Fruit fly (Drosophila melanogaster) whole organism, embryonic: Measurements from ENCODE around the gene CG43998.

Source experiments
- CG10147 ChIP-seq: fragments of 200-800 bp; sonication (Bioruptor generic); optimal IDR thresholded peaks from 2 replicates; lab custom pipeline; 2019; ENCODE audit warnings: missing biosample characterization, mild to moderate bottlenecking, missing genetic modification characterization, moderate library complexity
- CG10267 ChIP-seq: fragments of 200-800 bp; sonication (Bioruptor generic); optimal IDR thresholded peaks from 2 replicates; lab custom pipeline; 2018; ENCODE audit warnings: missing biosample characterization, mild to moderate bottlenecking, missing genetic modification characterization, moderate library complexity
- CG10274 ChIP-seq: fragments of 200-800 bp; sonication (Bioruptor generic); optimal IDR thresholded peaks from 3 replicates; lab custom pipeline; 2017; ENCODE audit warnings: missing biosample characterization, mild to moderate bottlenecking, missing genetic modification characterization
- CG10431 ChIP-seq: fragments of 200-800 bp; sonication (Bioruptor generic); optimal IDR thresholded peaks from 3 replicates; lab custom pipeline; 2018; ENCODE audit warnings: missing biosample characterization, mild to moderate bottlenecking, missing genetic modification characterization
- CG10543 ChIP-seq: fragments of 200-800 bp; sonication (Bioruptor generic); optimal IDR thresholded peaks from 3 replicates; lab custom pipeline; 2017; ENCODE audit warnings: missing biosample characterization, mild to moderate bottlenecking, missing genetic modification characterization, moderate library complexity
- CG12071 ChIP-seq: fragments of 200-800 bp; sonication (Bioruptor generic); optimal IDR thresholded peaks from 3 replicates; lab custom pipeline; 2018; ENCODE audit warnings: missing biosample characterization, mild to moderate bottlenecking, missing genetic modification characterization
- CG12659 ChIP-seq: fragments of 200-800 bp; sonication (Bioruptor generic); optimal IDR thresholded peaks from 3 replicates; lab custom pipeline; 2017; ENCODE audit warnings: mild to moderate bottlenecking, missing biosample characterization, missing genetic modification reagents, missing genetic modification characterization
- CG12769 ChIP-seq: fragments of 200-800 bp; sonication (Bioruptor generic); optimal IDR thresholded peaks from 2 replicates; lab custom pipeline; 2019; ENCODE audit warnings: missing biosample characterization, mild to moderate bottlenecking, missing genetic modification characterization, moderate library complexity
- CG13287 ChIP-seq: fragments of 200-800 bp; sonication (Bioruptor generic); IDR thresholded peaks from 2 replicates; pipeline ENCODE4 v1.3.6; 2022; ENCODE audit warnings: missing biosample characterization, missing genetic modification characterization; ENCODE audit not compliant: partially characterized antibody
- CG17385 ChIP-seq: fragments of 200-800 bp; sonication (Bioruptor generic); optimal IDR thresholded peaks from 3 replicates; lab custom pipeline; 2018; ENCODE audit warnings: missing biosample characterization, mild to moderate bottlenecking, missing genetic modification characterization
- CG17612 ChIP-seq: fragments of 200-800 bp; sonication (Bioruptor generic); IDR thresholded peaks from 2 replicates; pipeline ENCODE4 v1.3.6; 2022; ENCODE audit warnings: missing biosample characterization, missing genetic modification characterization
- CG2678 ChIP-seq: fragments of 200-800 bp; sonication (Bioruptor generic); optimal IDR thresholded peaks from 3 replicates; lab custom pipeline; 2019; ENCODE audit warnings: missing biosample characterization, mild to moderate bottlenecking, missing genetic modification characterization, moderate library complexity
- CG2712 ChIP-seq: fragments of 200-800 bp; optimal IDR thresholded peaks from 3 replicates; lab custom pipeline; 2019; ENCODE audit warnings: missing biosample characterization, mild to moderate bottlenecking, missing genetic modification characterization, moderate library complexity
- CG32767 ChIP-seq: fragments of 200-800 bp; sonication (Bioruptor generic); IDR thresholded peaks from 2 replicates; pipeline ENCODE4 v1.3.6; 2022; ENCODE audit warnings: missing biosample characterization, missing genetic modification characterization
- CG34376 ChIP-seq: fragments of 200-800 bp; sonication (Bioruptor generic); optimal IDR thresholded peaks from 2 replicates; lab custom pipeline; 2018; ENCODE audit warnings: missing biosample characterization, mild to moderate bottlenecking, missing genetic modification characterization
- CG4820 ChIP-seq: fragments of 200-800 bp; sonication (Bioruptor generic); optimal IDR thresholded peaks from 3 replicates; lab custom pipeline; 2016; ENCODE audit warnings: missing biosample characterization, missing genetic modification characterization
- CG5180 ChIP-seq: fragments of 200-800 bp; sonication (Bioruptor generic); optimal IDR thresholded peaks from 3 replicates; lab custom pipeline; 2017; ENCODE audit warnings: missing biosample characterization, missing genetic modification characterization, mild to moderate bottlenecking, moderate library complexity, missing genetic modification reagents
- CG6791 ChIP-seq: fragments of 200-800 bp; sonication (Bioruptor generic); IDR thresholded peaks from 3 replicates; pipeline ENCODE4 v1.3.6; 2022; ENCODE audit warnings: missing biosample characterization, missing genetic modification characterization; ENCODE audit not compliant: partially characterized antibody
- CG6854 ChIP-seq: fragments of 200-800 bp; sonication (Bioruptor generic); optimal IDR thresholded peaks from 3 replicates; lab custom pipeline; 2017; ENCODE audit warnings: missing biosample characterization, mild to moderate bottlenecking, missing genetic modification characterization
- CG9437 ChIP-seq: fragments of 200-800 bp; sonication (Bioruptor generic); optimal IDR thresholded peaks from 2 replicates; lab custom pipeline; 2018; ENCODE audit warnings: missing biosample characterization, mild to moderate bottlenecking, missing genetic modification characterization
- CG9876 ChIP-seq: fragments of 200-800 bp; sonication (Bioruptor generic); optimal IDR thresholded peaks from 2 replicates; lab custom pipeline; 2016; ENCODE audit warnings: missing biosample characterization, missing genetic modification characterization
- CHES-1-like ChIP-seq: fragments of 200-800 bp; sonication (Bioruptor generic); optimal IDR thresholded peaks from 2 replicates; lab custom pipeline; 2016; ENCODE audit warnings: missing biosample characterization, missing genetic modification characterization
- CTCF ChIP-seq: fragments of 200-800 bp; sonication (Bioruptor generic); optimal IDR thresholded peaks from 2 replicates; lab custom pipeline; 2017; ENCODE audit warnings: missing biosample characterization, mild to moderate bottlenecking, missing genetic modification characterization, moderate library complexity
- CrebB ChIP-seq: fragments of 200-800 bp; sonication (Bioruptor generic); optimal IDR thresholded peaks from 3 replicates; lab custom pipeline; 2018; ENCODE audit warnings: missing biosample characterization, mild to moderate bottlenecking, missing genetic modification characterization
- E2f2 ChIP-seq: fragments of 200-800 bp; sonication (Bioruptor generic); IDR thresholded peaks from 2 replicates; pipeline ENCODE4 v1.3.6; 2022; ENCODE audit warnings: missing biosample characterization, missing genetic modification characterization
- GATAe ChIP-seq: fragments of 200-800 bp; sonication (Bioruptor generic); conservative IDR thresholded peaks from 2 replicates; pipeline ENCODE4 v1.3.6; 2022; ENCODE audit warnings: missing biosample characterization, missing genetic modification characterization
- Hr3 ChIP-seq: fragments of 200-800 bp; sonication (Bioruptor generic); optimal IDR thresholded peaks from 3 replicates; lab custom pipeline; 2016; ENCODE audit warnings: missing biosample characterization, missing genetic modification characterization
- Lim3 ChIP-seq: fragments of 200-800 bp; sonication (Bioruptor generic); IDR thresholded peaks from 2 replicates; pipeline ENCODE4 v1.3.6; 2022; ENCODE audit warnings: missing biosample characterization, missing genetic modification characterization
- Pdp1 ChIP-seq, 2 experiments: fragments of 200-800 bp; sonication (Bioruptor generic); optimal IDR thresholded peaks; 3 replicates each; lab custom pipeline; 2016; ENCODE audit warnings: missing biosample characterization in 2 of 2, missing genetic modification characterization in 2 of 2, mild to moderate bottlenecking in 1 of 2, moderate library complexity in 1 of 2
- YL-1 ChIP-seq: fragments of 200-800 bp; sonication (Bioruptor generic); optimal IDR thresholded peaks from 3 replicates; lab custom pipeline; 2017; ENCODE audit warnings: missing biosample characterization, mild to moderate bottlenecking, missing genetic modification characterization
- al ChIP-seq: fragments of 200-800 bp; sonication (Bioruptor generic); IDR thresholded peaks from 2 replicates; pipeline ENCODE4 v1.3.6; 2022; ENCODE audit warnings: missing biosample characterization, missing genetic modification characterization
- bbx ChIP-seq: fragments of 200-800 bp; sonication (Bioruptor generic); IDR thresholded peaks from 2 replicates; pipeline ENCODE4 v1.3.6; 2022; ENCODE audit warnings: missing biosample characterization, missing genetic modification characterization; ENCODE audit not compliant: partially characterized antibody
- bigmax ChIP-seq: fragments of 200-800 bp; sonication (Bioruptor generic); optimal IDR thresholded peaks from 2 replicates; lab custom pipeline; 2018; ENCODE audit warnings: missing biosample characterization, mild to moderate bottlenecking, missing genetic modification characterization
- chm ChIP-seq: fragments of 200-800 bp; sonication (Bioruptor generic); IDR thresholded peaks from 2 replicates; pipeline ENCODE4 v1.3.6; 2022; ENCODE audit warnings: missing biosample characterization, missing genetic modification characterization
- ci ChIP-seq: fragments of 200-800 bp; sonication (Bioruptor generic); IDR thresholded peaks from 3 replicates; pipeline ENCODE4 v1.3.6; 2022; ENCODE audit warnings: missing biosample characterization, missing genetic modification characterization
- cwo ChIP-seq: fragments of 200-800 bp; sonication (Bioruptor generic); optimal IDR thresholded peaks from 3 replicates; lab custom pipeline; 2017; ENCODE audit warnings: missing biosample characterization, missing genetic modification characterization, mild to moderate bottlenecking, moderate library complexity, missing genetic modification reagents
- hbn ChIP-seq: fragments of 200-800 bp; sonication (Bioruptor generic); IDR thresholded peaks from 2 replicates; pipeline ENCODE4 v1.3.6; 2022; ENCODE audit warnings: missing biosample characterization, missing genetic modification characterization; ENCODE audit not compliant: partially characterized antibody
- inv ChIP-seq: fragments of 200-800 bp; sonication (Bioruptor generic); IDR thresholded peaks from 2 replicates; pipeline ENCODE4 v1.3.6; 2022; ENCODE audit warnings: missing biosample characterization, missing genetic modification characterization; ENCODE audit not compliant: partially characterized antibody
- kni ChIP-seq: fragments of 200-800 bp; sonication (Bioruptor generic); optimal IDR thresholded peaks from 3 replicates; lab custom pipeline; 2017; ENCODE audit warnings: mild to moderate bottlenecking, missing biosample characterization, missing genetic modification reagents, missing genetic modification characterization
- mam ChIP-seq: fragments of 200-800 bp; sonication (Bioruptor generic); optimal IDR thresholded peaks from 3 replicates; lab custom pipeline; 2016; ENCODE audit warnings: missing biosample characterization, missing genetic modification characterization
- onecut ChIP-seq: fragments of 200-800 bp; sonication (Bioruptor generic); IDR thresholded peaks from 2 replicates; pipeline ENCODE4 v1.3.6; 2022; ENCODE audit warnings: missing biosample characterization, missing genetic modification characterization
- run ChIP-seq: fragments of 200-800 bp; sonication (Bioruptor generic); optimal IDR thresholded peaks from 3 replicates; lab custom pipeline; 2018; ENCODE audit warnings: missing biosample characterization, mild to moderate bottlenecking, missing genetic modification characterization
- shn ChIP-seq: fragments of 200-800 bp; sonication (Bioruptor generic); optimal IDR thresholded peaks from 3 replicates; lab custom pipeline; 2016; ENCODE audit warnings: missing biosample characterization, missing genetic modification characterization
- sug ChIP-seq: fragments of 200-800 bp; optimal IDR thresholded peaks from 2 replicates; lab custom pipeline; 2019; ENCODE audit warnings: missing biosample characterization, mild to moderate bottlenecking, missing genetic modification characterization, moderate library complexity
- ttk ChIP-seq: fragments of 200-800 bp; sonication (Bioruptor generic); IDR thresholded peaks from 2 replicates; pipeline ENCODE4 v2.1.2; 2022; ENCODE audit warnings: missing biosample characterization, missing genetic modification characterization
- yki ChIP-seq: fragments of >200 bp; optimal IDR thresholded peaks from 3 replicates; lab custom pipeline; 2018
- z ChIP-seq: fragments of 200-800 bp; sonication (Bioruptor generic); IDR thresholded peaks from 3 replicates; pipeline ENCODE4 v1.3.6; 2022; ENCODE audit warnings: missing biosample characterization, missing genetic modification characterization

CG43998 gene

DNA sequence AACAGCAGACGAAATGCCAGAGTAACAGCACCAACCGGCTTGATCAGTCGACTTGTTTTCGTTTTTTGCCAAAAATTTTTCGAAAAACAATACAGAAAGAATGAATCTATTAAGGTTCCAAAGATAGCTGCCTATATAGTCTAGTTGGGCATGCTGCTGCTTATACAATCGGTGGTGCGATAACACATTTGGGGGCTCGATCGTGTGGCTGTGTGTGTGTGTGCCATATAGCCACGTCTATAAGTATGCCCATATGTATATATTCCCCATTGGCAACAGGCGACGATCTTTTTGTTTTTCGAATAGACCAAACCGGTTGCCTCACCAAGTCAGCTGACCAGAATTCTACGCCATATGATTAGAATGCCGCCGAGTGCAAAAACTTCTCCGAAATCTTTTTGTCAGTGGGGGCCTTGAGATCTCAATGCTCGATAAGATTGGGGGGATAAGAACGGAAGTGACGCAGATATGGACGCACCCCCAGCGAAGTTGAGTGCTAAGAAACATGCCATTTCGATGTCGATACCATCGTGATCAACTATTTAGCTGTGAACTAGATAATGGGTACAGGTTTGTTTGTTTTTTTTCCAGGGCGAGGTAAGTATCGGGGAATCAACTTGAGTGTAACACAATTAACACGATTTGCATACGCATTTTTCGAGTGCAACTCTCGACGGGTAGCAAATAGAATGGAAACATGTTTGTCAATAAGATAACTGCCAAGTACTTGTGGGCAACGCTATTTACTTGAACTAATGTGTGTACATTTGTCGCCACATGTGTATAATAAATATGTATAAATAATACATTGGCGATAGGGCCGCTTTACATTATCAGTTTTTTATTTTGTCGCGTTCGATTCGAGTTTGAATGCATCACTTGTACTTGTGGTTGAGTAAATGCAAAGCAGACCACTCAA is 11.4 kb upstream of the CG43998 start (continued):
- TF ChIP-seq onecut (GFP tag; lab: Robert Waterston, UW) (peak; percentile 84), ci (GFP tag; lab: Robert Waterston, UW) (peak; percentile 89), ttk (no peak), yki (lab: Kevin White, UChicago) (no peak), CG12659 (GFP tag; lab: Kevin White, UChicago) (peak; percentile 82), z (GFP tag; lab: Robert Waterston, UW) (peak; percentile 64; the same call in 2 of the 3 replicates), hbn (no peak), shn (GFP tag; lab: Kevin White, UChicago) (no peak), Lim3 (no peak), al (no peak; the same call in 1 of the 2 replicates), YL-1 (GFP tag; lab: Kevin White, UChicago) (peak; percentile 82), CTCF (GFP tag; lab: Kevin White, UChicago) (peak; percentile 30), CrebB (tag; lab: Kevin White, UChicago) (peak; percentile 93), mam (GFP tag; lab: Kevin White, UChicago) (peak; percentile 29), CG9876 (GFP tag; lab: Kevin White, UChicago) (peak; percentile 4), CG17612 (no peak), Hr3 (GFP tag; lab: Kevin White, UChicago) (peak; percentile 28), CG2712 (tag; lab: Kevin White, UChicago) (peak; percentile 73), sug (peak; percentile 99), CG4820 (GFP tag; lab: Kevin White, UChicago) (peak; percentile 60), CG10274 (GFP tag; lab: Kevin White, UChicago) (peak; percentile 63)

DNA sequence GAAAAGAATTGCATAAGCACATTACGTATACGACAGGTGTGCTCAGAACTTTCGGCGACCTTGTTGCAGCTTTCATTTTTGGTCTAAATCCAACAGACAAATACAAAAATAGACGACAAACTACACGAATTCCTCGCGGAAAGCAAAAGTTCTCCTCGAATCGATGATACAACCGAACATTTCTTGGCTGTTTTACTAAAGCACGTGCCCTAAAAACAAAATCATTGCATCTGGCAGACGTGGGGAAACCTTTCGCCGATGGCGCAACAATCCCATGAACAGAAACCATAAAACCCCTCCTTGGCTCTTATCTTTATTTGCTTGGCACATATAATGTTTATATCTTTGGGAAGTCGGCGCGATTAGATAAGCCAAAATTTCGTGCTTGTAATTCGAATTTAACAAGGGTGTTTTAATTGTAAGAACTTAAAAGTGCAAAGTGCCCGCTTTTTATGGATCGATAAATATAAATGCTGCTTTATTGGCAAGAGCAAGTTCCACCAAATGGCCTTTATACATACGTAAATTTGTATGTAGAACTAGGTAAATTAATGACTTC is 9.8 kb upstream of the CG43998 start:
- TF ChIP-seq CG12769 (tag; lab: Kevin White, UChicago) (peak; percentile 40), CG13287 (no peak), sug (peak; percentile 62), CG5180 (GFP tag; lab: Kevin White, UChicago) (peak; percentile 1), CG10147 (no peak), Pdp1 (GFP tag; optimal IDR thresholded peaks at IDR 0.05; lab: Kevin White, UChicago) (peak in 1 of 2 experiments; percentile 93), bbx (GFP tag; lab: Robert Waterston, UW) (no peak), CG34376 (GFP tag; lab: Kevin White, UChicago) (peak; percentile 77), CG6854 (GFP tag; lab: Kevin White, UChicago) (peak; percentile 27), CG6791 (GFP tag; lab: Robert Waterston, UW) (no peak), inv (GFP tag; lab: Robert Waterston, UW) (no peak), CG10431 (GFP tag; lab: Kevin White, UChicago) (peak; percentile 9), CG17385 (GFP tag; lab: Kevin White, UChicago) (peak; percentile 28), cwo (peak; percentile 39), CG12071 (GFP tag; lab: Kevin White, UChicago) (peak; percentile 19), CG2678 (peak; percentile 3), CHES-1-like (GFP tag; lab: Kevin White, UChicago) (no peak), chm (GFP tag; lab: Robert Waterston, UW) (0 out of 2 replicates have a peak, but pooled peaks have one; percentile 12), E2f2 (peak; percentile 13; the same call in 1 of the 2 replicates), run (tag; lab: Kevin White, UChicago) (no peak), GATAe (peak; percentile 25; the same call in 1 of the 2 replicates), kni (no peak), bigmax (GFP tag; lab: Kevin White, UChicago) (no peak), CG10267 (no peak), ci (GFP tag; lab: Robert Waterston, UW) (no peak), CG17612 (no peak), CG10543 (GFP tag; lab: Kevin White, UChicago) (peak; percentile 34), CG32767 (no peak), CG9437 (GFP tag; lab: Kevin White, UChicago) (no peak)
